Worm (Caenorhabditis elegans): ENCODE results near the gene T15H9.4.

Gene T15H9.4

DNA sequence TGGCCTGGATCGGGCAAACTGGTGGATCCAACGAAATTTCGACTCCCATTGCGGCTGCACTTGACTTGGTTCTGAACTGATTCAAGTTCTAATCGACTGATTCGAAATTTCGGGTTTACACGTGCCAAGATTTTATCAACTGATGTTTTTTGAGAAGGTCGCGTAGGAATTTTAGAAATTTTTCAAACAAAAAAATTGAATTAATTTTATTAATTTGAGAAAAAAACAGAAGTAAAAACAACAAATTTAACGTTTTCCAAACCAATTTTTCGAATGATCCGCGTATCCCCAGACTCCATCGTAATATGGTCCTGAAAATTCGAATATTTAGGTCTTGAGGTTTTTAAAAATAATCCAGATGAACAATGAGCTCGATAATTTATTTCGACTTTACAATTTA is 41.2 kb downstream of the T15H9.4 start, which contains the start of gene ZK1307.3:
TSS of gene ZK1307.3 (minus strand) at position 101 of the 400 bp plus-strand sequence.
- TF ChIP-seq lin-15B (tag; optimal IDR thresholded peaks at IDR 0.05) (no peak), gei-8 (GFP tag; optimal IDR thresholded peaks at IDR 0.05) (no peak), unc-62 (GFP tag; optimal IDR thresholded peaks at IDR 0.05 in 1 of 2) (no peak), unc-62 (tag; optimal IDR thresholded peaks at IDR 0.05) (no peak), R02D3.7 (tag; optimal IDR thresholded peaks at IDR 0.05) (no peak), arid-1 (GFP tag; conservative IDR thresholded peaks at IDR 0.05) (no peak), tag-97 (GFP tag; IDR thresholded peaks at IDR 0.05) (no peak), dve-1 (tag; optimal IDR thresholded peaks at IDR 0.05; ENCODE audit: insufficient read depth) (no peak), unc-39 (tag; optimal IDR thresholded peaks at IDR 0.05) (no peak), unc-130 (GFP tag; optimal IDR thresholded peaks at IDR 0.05) (no peak), rbr-2 (tag; optimal IDR thresholded peaks at IDR 0.05) (no peak), F44E2.7 (GFP tag; IDR thresholded peaks at IDR 0.05) (no peak), lin-1 (GFP tag; IDR thresholded peaks at IDR 0.05) (no peak), mxl-3 (GFP tag; optimal IDR thresholded peaks at IDR 0.05) (no peak), mdt-29 (GFP tag; IDR thresholded peaks at IDR 0.05) (no peak), snpc-4 (tag; optimal IDR thresholded peaks at IDR 0.05) (no peak), nhr-111 (GFP tag; optimal IDR thresholded peaks at IDR 0.05) (no peak), ZK546.5 (tag; optimal IDR thresholded peaks at IDR 0.05) (no peak), ceh-28 (tag; optimal IDR thresholded peaks at IDR 0.05) (no peak), nhr-28 (tag; optimal IDR thresholded peaks at IDR 0.05) (no peak)

DNA sequence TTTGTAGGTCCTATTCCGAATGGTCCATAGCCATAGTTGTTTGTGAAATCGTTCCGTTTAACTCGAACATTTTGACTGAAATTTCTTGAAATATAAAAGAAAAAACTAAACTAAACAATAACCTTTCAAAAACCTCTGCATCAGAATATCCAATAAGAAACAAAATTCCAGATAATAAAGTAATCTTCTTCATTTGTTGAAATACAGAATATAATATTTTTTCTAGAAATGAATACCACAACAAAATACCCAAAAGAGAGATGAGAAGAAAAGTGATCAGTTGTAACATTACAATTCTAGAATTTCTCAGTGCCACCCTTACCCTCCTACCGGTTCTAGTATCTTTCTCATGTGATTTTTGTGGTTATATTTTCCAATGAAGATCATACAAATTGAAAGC is 42.0 kb downstream of the T15H9.4 start, which contains the start of gene ZK1307.2:
TSS of gene ZK1307.2 (minus strand) at position 274 of the 400 bp plus-strand sequence.
- TF ChIP-seq ces-1 (GFP tag; optimal IDR thresholded peaks at IDR 0.05) (no peak), mdl-1 (tag; optimal IDR thresholded peaks at IDR 0.05) (no peak), unc-62 (GFP tag; optimal IDR thresholded peaks at IDR 0.05 in 1 of 2) (peak in 1 of 2 experiments; percentile 93), unc-62 (tag; optimal IDR thresholded peaks at IDR 0.05) (no peak), attf-4 (tag; optimal IDR thresholded peaks at IDR 0.05) (no peak), lin-39 (tag; optimal IDR thresholded peaks at IDR 0.05) (no peak), zfp-2 (tag; optimal IDR thresholded peaks at IDR 0.05) (no peak)

DNA sequence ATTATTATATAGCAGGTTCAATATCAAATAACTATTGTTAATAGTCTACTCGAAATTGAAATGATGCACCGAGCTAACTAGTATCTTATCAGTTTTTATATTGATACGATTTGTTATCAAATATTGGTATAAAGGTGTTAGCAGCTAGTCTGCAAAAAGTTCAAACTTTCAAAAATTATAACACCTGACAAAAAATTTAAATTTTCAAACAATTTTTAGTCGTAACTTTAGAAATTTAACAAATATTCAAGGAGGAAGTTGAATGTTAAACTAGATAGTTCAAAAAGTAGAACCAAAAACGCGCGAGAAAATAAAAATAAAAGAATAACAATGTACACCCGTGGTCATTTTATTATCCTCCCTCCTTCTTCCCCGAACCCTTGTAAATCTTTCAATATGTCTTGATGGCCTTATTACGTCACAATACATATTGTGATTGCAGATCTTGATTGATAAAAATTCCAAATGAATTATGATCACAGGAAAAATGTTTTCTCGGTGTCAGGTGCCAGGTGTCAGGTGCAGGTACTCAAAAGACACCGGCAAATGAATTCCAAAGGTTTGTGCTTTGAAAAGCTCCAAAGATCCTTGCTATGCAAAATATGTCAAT is 44.0 kb downstream of the T15H9.4 start, which contains the start of gene ZK1307.1:
TSS of gene ZK1307.1 (minus strand) at position 51 of the 610 bp plus-strand sequence.
- TF ChIP-seq madf-9 (GFP tag; conservative IDR thresholded peaks at IDR 0.05) (no peak), nhr-237 (tag; optimal IDR thresholded peaks at IDR 0.05) (no peak), mxl-2 (GFP tag; conservative IDR thresholded peaks at IDR 0.05) (no peak), mxl-3 (GFP tag; optimal IDR thresholded peaks at IDR 0.05) (no peak), dve-1 (tag; optimal IDR thresholded peaks at IDR 0.05; ENCODE audit: insufficient read depth) (no peak), pqm-1 (tag; optimal IDR thresholded peaks at IDR 0.05) (peak; percentile 47), hmg-1.1 (GFP tag; IDR thresholded peaks at IDR 0.05) (no peak), hlh-30 (tag; optimal IDR thresholded peaks at IDR 0.05; ENCODE audit: insufficient read depth) (peak; percentile 56), Y48G9A.11 (GFP tag; IDR thresholded peaks at IDR 0.05) (no peak), F49E8.2 (tag; optimal IDR thresholded peaks at IDR 0.05; ENCODE audit: borderline replicate concordance) (no peak), nhr-102 (tag; optimal IDR thresholded peaks at IDR 0.05) (no peak), daf-8 (GFP tag; IDR thresholded peaks at IDR 0.05) (no peak), dmd-8 (GFP tag; IDR thresholded peaks at IDR 0.05) (no peak), nhr-76 (tag; optimal IDR thresholded peaks at IDR 0.05) (no peak), nhr-28 (tag; optimal IDR thresholded peaks at IDR 0.05) (peak; percentile 27), fkh-10 (GFP tag; optimal IDR thresholded peaks at IDR 0.05) (no peak), nhr-111 (GFP tag; optimal IDR thresholded peaks at IDR 0.05) (no peak), egl-43 (GFP tag; IDR thresholded peaks at IDR 0.05) (no peak), ceh-32 (tag; optimal IDR thresholded peaks at IDR 0.05; ENCODE audit: poor library complexity) (no peak), dmd-6 (GFP tag; IDR thresholded peaks at IDR 0.05) (no peak), unc-39 (tag; optimal IDR thresholded peaks at IDR 0.05) (no peak), madf-5 (GFP tag; IDR thresholded peaks at IDR 0.05) (no peak), dpl-1 (GFP tag; optimal IDR thresholded peaks at IDR 0.05) (no peak), daf-12 (tag; optimal IDR thresholded peaks at IDR 0.05) (no peak), dmd-9 (GFP tag; IDR thresholded peaks at IDR 0.05) (no peak), lin-29 (GFP tag; IDR thresholded peaks at IDR 0.05) (no peak), lim-7 (GFP tag; IDR thresholded peaks at IDR 0.05) (no peak), ctbp-1 (GFP tag; IDR thresholded peaks at IDR 0.05) (no peak)

All from whole organism, L4 larva.